Worm (Caenorhabditis elegans) whole organism, early embryonic: ENCODE results near the gene T06E4.21.
A peak's percentile ranks its signal among the peaks of the same experiment; 100 is the strongest.

ENCODE experiments used
- B0310.2 ChIP-seq: sonication (generic microtip); optimal IDR thresholded peaks from 2 replicates; lab custom pipeline; 2016; ENCODE audit warnings: mild to moderate bottlenecking, missing genetic modification characterization, missing compliant biosample characterization
- F13C5.2 ChIP-seq: sonication (generic microtip); optimal IDR thresholded peaks from 2 replicates; lab custom pipeline; 2017; ENCODE audit warnings: mild to moderate bottlenecking, missing genetic modification characterization, inconsistent platforms, missing compliant biosample characterization
- aly-1 ChIP-seq: sonication (generic microtip); optimal IDR thresholded peaks from 2 replicates; lab custom pipeline; 2016; ENCODE audit warnings: missing genetic modification characterization, missing compliant biosample characterization
- ama-1 ChIP-seq: fragments of 150-350 bp; optimal IDR thresholded peaks from 2 replicates; lab custom pipeline; 2014
- ceh-13 ChIP-seq: fragments of 200-800 bp; sonication (Bioruptor generic); optimal IDR thresholded peaks from 2 replicates; lab custom pipeline; 2018; ENCODE audit warnings: mild to moderate bottlenecking, missing genetic modification characterization, missing compliant biosample characterization
- ceh-36 ChIP-seq: sonication (generic microtip); optimal IDR thresholded peaks from 2 replicates; lab custom pipeline; 2016; ENCODE audit warnings: missing genetic modification characterization, inconsistent platforms, missing compliant biosample characterization
- ets-7 ChIP-seq: sonication (generic microtip); optimal IDR thresholded peaks from 2 replicates; lab custom pipeline; 2016; ENCODE audit warnings: missing genotype, missing genetic modification characterization, missing compliant biosample characterization
- flt-1 ChIP-seq: fragments of 200-800 bp; sonication (Bioruptor generic); IDR thresholded peaks from 2 replicates; pipeline ENCODE4 v1.3.6; 2022; ENCODE audit warnings: missing genetic modification characterization, missing compliant biosample characterization
- hmbx-1 ChIP-seq: sonication (generic microtip); optimal IDR thresholded peaks from 2 replicates; lab custom pipeline; 2016; ENCODE audit warnings: mild to moderate bottlenecking, missing genetic modification characterization, missing compliant biosample characterization
- hmg-4 ChIP-seq: fragments of 200-800 bp; sonication (Bioruptor generic); optimal IDR thresholded peaks from 2 replicates; lab custom pipeline; 2018; ENCODE audit warnings: mild to moderate bottlenecking, missing genetic modification characterization, missing compliant biosample characterization
- hnd-1 ChIP-seq: sonication (generic microtip); optimal IDR thresholded peaks from 2 replicates; lab custom pipeline; 2016; ENCODE audit warnings: missing genetic modification characterization, missing compliant biosample characterization
- pes-1 ChIP-seq: fragments of 200-800 bp; sonication (Bioruptor generic); IDR thresholded peaks from 2 replicates; pipeline ENCODE4 v1.3.6; 2022; ENCODE audit warnings: missing genetic modification reagents, missing genetic modification characterization, missing compliant biosample characterization
- scrt-1 ChIP-seq: fragments of 200-800 bp; sonication (Bioruptor generic); IDR thresholded peaks from 2 replicates; pipeline ENCODE4 v1.3.6; 2022; ENCODE audit warnings: missing genetic modification characterization, missing compliant biosample characterization
- sea-1 ChIP-seq: fragments of 200-800 bp; sonication (Bioruptor generic); conservative IDR thresholded peaks from 2 replicates; pipeline ENCODE4 v1.3.6; 2022; ENCODE audit warnings: missing genetic modification characterization, missing compliant biosample characterization
- tbx-11 ChIP-seq: fragments of 200-800 bp; sonication (Bioruptor generic); IDR thresholded peaks from 2 replicates; pipeline ENCODE4 v1.3.6; 2022; ENCODE audit warnings: missing genetic modification characterization, missing compliant biosample characterization
- tbx-37 ChIP-seq: fragments of 200-800 bp; sonication (Bioruptor generic); conservative IDR thresholded peaks from 2 replicates; pipeline ENCODE4 v1.3.6; 2022; ENCODE audit warnings: missing genetic modification reagents, missing genetic modification characterization, missing compliant biosample characterization
- tra-4 ChIP-seq: sonication (generic microtip); optimal IDR thresholded peaks from 2 replicates; lab custom pipeline; 2017; ENCODE audit warnings: missing genetic modification characterization, missing compliant biosample characterization

The T06E4.21 gene

DNA sequence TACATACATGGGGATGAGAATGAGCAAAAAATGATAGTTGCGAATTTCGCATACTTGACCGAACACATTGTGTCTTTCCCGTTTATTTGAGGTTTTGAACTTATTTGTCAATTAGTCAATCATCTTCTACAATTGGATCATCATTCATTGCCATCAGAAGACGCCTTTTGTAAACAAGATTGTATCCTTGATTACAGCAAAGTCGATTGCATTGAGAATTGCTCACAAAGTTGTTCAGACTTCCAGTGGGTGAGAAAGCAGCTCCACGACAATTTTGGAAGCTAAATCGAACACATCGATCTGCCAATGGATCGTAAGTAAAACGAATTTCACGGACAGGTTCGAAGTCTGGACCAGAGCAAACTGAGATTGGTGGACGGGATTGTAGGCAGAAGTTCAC lies 28.9 kb downstream of the T06E4.21 start:
- no peak for TF ChIP-seq ets-7
- TF ChIP-seq hnd-1 (tag; lab: Kevin White, UChicago) = no peak
- no peak for TF ChIP-seq aly-1 (tag; lab: Kevin White, UChicago)
- no peak for TF ChIP-seq flt-1 (GFP tag; lab: Robert Waterston, UW)
- no peak for TF ChIP-seq ceh-13 (GFP tag; lab: Kevin White, UChicago)
- TF ChIP-seq hmbx-1 (tag; lab: Kevin White, UChicago) = no peak
- no peak for TF ChIP-seq ceh-36
- no peak for TF ChIP-seq F13C5.2
- TF ChIP-seq tra-4 (tag; lab: Kevin White, UChicago) = no peak
- TF ChIP-seq tbx-37 (GFP tag; lab: Robert Waterston, UW) = no peak
- TF ChIP-seq ama-1 (lab: Kevin White, UChicago) = no peak
- no peak for TF ChIP-seq pes-1
- no peak for TF ChIP-seq scrt-1 (GFP tag; lab: Robert Waterston, UW)
- TF ChIP-seq B0310.2 (tag; lab: Kevin White, UChicago) = no peak
- no peak for TF ChIP-seq hmg-4
- no peak for TF ChIP-seq tbx-11 (GFP tag; lab: Robert Waterston, UW)

DNA sequence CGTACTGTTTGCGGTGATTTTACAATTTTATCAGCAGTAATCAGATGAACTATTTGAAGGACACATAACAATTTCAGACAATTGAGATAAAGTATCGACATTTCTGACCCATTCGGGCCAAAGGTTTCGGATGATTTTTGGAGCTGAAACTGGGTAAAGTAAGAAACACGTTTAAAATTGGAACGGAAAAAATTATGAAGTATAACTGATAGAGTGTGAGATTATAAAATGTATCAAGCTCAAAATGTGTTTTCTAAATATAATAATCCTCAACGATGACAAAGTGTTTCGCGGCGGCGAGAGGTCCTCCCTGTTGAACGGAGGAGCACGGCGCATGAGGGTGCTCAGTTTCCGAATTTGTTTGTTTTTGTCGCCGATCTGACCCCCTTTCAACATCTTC lies 34.2 kb downstream of the T06E4.21 start, which contains the start of gene ZK287.4:
Gene ZK287.4, minus strand, starts transcription at position 101 of the 400 bp plus-strand sequence.
- TF ChIP-seq hmg-4 (no peak), pes-1 (no peak), tra-4 (tag; lab: Kevin White, UChicago) (no peak), hmbx-1 (tag; lab: Kevin White, UChicago) (no peak), ets-7 (no peak), ceh-36 (no peak), tbx-37 (GFP tag; lab: Robert Waterston, UW) (no peak), aly-1 (tag; lab: Kevin White, UChicago) (no peak), sea-1 (no peak), ceh-13 (GFP tag; lab: Kevin White, UChicago) (no peak), hnd-1 (tag; lab: Kevin White, UChicago) (no peak), F13C5.2 (no peak), scrt-1 (GFP tag; lab: Robert Waterston, UW) (no peak), tbx-11 (GFP tag; lab: Robert Waterston, UW) (no peak), ama-1 (lab: Kevin White, UChicago) (no peak), B0310.2 (tag; lab: Kevin White, UChicago) (no peak), flt-1 (GFP tag; lab: Robert Waterston, UW) (no peak)

DNA sequence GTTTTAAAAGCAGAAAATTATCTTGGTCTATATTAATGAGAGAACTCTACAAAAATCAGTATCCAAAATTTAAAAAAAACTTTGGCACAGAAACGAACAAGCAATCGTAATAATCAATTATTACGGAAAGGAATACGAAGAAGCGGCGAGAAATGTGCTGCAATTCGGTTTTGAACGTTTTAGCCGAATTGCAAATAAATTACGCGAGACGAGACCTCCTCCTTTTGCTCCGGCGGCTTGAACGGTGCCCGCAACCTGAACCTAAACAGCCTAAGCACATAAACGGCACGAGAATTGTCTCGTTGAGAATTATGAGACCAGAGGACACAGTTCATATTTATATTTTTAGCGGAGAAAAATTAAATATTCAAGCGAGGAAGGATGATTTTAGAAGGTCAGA lies 38.0 kb downstream of the T06E4.21 start:
- no peak for TF ChIP-seq ceh-36
- TF ChIP-seq ets-7 = no peak
- TF ChIP-seq tbx-37 (GFP tag; lab: Robert Waterston, UW) = no peak
- TF ChIP-seq scrt-1 (GFP tag; lab: Robert Waterston, UW) = no peak
- TF ChIP-seq hmg-4 = no peak
- TF ChIP-seq pes-1 = no peak

DNA sequence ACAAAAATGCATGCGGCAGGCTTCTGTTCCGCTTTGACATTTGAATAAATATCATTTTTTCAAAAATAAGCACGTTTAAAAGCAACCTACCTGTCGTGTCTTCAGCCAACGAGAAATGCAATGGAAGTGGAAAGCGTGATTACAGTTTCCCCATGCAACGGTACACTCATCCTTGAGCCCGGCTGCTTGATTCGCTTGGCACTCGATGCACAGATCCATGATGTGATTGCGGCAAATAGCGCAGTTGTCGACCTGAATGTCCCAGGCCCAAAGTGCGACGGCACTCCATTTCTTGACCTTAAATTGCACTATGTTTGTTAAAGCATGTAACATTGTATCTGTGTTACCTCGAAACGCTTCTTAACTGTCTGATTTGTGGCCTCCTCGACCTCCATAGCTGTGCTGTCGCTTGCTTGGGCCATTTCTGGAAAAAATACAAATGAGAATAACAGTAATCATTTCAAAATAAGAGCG lies 38.7 kb downstream of the T06E4.21 start, which contains the start of gene rbx-1:
Gene rbx-1, minus strand, starts transcription at position 424 of the 474 bp plus-strand sequence.
- no peak for TF ChIP-seq tra-4 (tag; lab: Kevin White, UChicago)
- no peak for TF ChIP-seq ama-1 (lab: Kevin White, UChicago)
- TF ChIP-seq hmbx-1 (tag; lab: Kevin White, UChicago) = no peak

DNA sequence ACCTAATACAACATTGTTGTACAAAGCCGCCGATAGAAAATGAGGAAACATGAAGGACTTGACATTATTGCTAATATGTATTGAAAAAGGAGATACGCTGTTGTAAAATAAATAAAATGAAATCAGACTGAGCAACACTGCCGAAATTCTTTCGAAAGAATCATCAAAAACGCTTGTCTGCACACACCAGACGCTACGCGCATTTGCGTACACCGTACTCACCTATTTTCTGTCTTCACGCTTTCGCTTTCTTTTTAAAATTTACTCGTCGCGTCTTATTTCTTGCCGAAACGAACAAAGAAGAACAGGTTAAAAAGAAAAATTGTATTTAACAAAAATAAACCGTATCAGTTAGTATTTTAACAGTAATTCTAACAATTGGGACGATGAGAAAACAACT lies 39.3 kb downstream of the T06E4.21 start:
- TF ChIP-seq scrt-1 (GFP tag; lab: Robert Waterston, UW) (no peak), B0310.2 (tag; lab: Kevin White, UChicago) (no peak), hmg-4 (no peak), sea-1 (no peak), tbx-11 (GFP tag; lab: Robert Waterston, UW) (no peak), F13C5.2 (peak; percentile 55), ceh-36 (no peak), aly-1 (tag; lab: Kevin White, UChicago) (no peak), pes-1 (no peak)

DNA sequence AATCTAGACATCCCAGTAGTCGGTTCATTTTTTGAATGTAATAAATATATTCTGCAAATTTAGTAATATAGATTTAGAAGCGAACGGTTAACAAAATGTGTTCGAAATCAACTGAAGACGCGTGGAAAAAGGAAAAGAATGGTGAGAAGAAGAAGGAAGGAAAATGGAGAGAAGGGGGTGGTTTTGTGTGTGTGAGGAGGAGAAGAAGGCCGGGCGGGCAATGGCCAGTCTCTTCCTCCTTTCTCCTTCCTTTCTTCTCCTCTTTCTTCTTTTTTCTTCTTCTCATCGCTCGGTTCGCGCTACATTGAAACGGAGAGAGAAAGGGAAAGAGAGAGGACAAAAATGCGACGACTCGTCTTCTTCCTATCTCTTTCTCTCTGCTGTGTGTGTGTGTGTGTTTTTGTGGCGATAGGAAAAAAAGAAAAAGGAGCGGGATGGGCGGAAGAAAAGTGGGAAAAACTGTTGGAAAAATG lies 40.8 kb downstream of the T06E4.21 start, which contains the start of gene ztf-9:
Gene ztf-9, minus strand, starts transcription at position 51 of the 473 bp plus-strand sequence.
- TF ChIP-seq F13C5.2 (peak; percentile 19), hmg-4 (peak; percentile 72), ama-1 (lab: Kevin White, UChicago) (no peak)

DNA sequence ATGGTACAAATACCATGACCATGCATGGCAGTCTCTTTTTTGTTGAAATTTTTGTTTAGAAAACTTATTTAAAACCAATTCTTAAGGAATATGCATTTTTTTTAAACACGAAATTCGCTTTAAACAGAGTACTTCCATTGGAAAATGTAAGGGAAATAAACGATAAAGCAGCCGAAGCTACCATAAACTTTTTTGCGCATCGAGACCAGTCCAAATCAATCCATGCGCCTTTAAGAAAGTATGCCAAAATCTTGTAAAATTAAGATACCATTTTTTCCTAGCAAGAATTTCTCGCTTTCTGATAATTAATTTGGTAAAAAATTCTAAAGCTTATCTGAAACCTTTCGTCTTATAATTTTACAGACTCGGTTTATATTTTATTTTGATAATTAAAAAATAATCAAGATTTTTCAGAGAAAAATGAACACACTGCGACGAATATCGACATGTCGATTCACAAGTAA lies 41.3 kb downstream of the T06E4.21 start, which contains the start of gene ZK287.7:
Gene ZK287.7, plus strand, starts transcription at position 414 of the 464 bp plus-strand sequence.
- TF ChIP-seq hmbx-1 (tag; lab: Kevin White, UChicago) (no peak), ceh-36 (no peak), F13C5.2 (no peak), ets-7 (no peak), scrt-1 (GFP tag; lab: Robert Waterston, UW) (no peak), pes-1 (no peak), hmg-4 (no peak), tbx-37 (GFP tag; lab: Robert Waterston, UW) (no peak), hnd-1 (tag; lab: Kevin White, UChicago) (no peak), sea-1 (no peak), tbx-11 (GFP tag; lab: Robert Waterston, UW) (no peak), flt-1 (GFP tag; lab: Robert Waterston, UW) (no peak), ceh-13 (GFP tag; lab: Kevin White, UChicago) (no peak), tra-4 (tag; lab: Kevin White, UChicago) (no peak)

DNA sequence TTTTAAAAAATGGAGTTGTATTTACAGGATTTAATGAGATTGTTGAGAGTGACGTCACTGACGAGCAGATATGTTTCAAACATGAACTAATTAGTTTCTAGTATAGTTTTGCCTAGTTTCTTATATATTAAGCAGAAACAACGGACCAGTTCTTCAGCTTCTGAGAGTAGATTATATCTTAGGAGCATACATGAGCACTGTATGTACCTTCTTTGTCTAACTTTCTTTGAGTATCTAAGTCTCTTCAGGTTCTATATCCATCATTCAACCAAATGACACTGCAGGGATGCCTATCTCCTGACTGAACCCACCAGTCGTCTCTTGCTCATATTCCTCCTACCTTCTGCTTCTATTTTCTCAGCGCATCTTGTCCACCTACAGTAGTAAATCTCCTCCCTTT lies 45.3 kb downstream of the T06E4.21 start, which contains the start of gene her-1:
Gene her-1, plus strand, starts transcription at position 301 of the 400 bp plus-strand sequence.
- TF ChIP-seq ceh-13 (GFP tag; lab: Kevin White, UChicago) (no peak), tbx-11 (GFP tag; lab: Robert Waterston, UW) (no peak), pes-1 (no peak), sea-1 (no peak), F13C5.2 (no peak), ceh-36 (no peak), tra-4 (tag; lab: Kevin White, UChicago) (no peak), hmg-4 (no peak), ets-7 (no peak), tbx-37 (GFP tag; lab: Robert Waterston, UW) (no peak), aly-1 (tag; lab: Kevin White, UChicago) (no peak), flt-1 (GFP tag; lab: Robert Waterston, UW) (no peak)
